Fruit fly (Drosophila melanogaster): ENCODE data around the gene promL.

promL gene

dm6 chr3L:3134064-3134545 lies 6.6 kb upstream of the promL start (continued):
- TF ChIP-seq B-H2 (GFP tag; optimal IDR thresholded peaks at IDR 0.05) (peak; percentile 30), pho (GFP tag; optimal IDR thresholded peaks at IDR 0.05) (no peak), scrt (GFP tag; optimal IDR thresholded peaks at IDR 0.05) (peak; percentile 38), CG9609 (GFP tag; optimal IDR thresholded peaks at IDR 0.05) (no peak), CG6854 (GFP tag; optimal IDR thresholded peaks at IDR 0.05) (no peak), MTF-1 (GFP tag; optimal IDR thresholded peaks at IDR 0.05; ENCODE audit: borderline replicate concordance) (peak; percentile 28), lov (optimal IDR thresholded peaks at IDR 0.05) (no peak), lov (GFP tag; IDR thresholded peaks at IDR 0.05) (no peak), CG6689 (GFP tag; IDR thresholded peaks at IDR 0.05) (no peak), CG4707 (GFP tag; optimal IDR thresholded peaks at IDR 0.05) (no peak), ab (GFP tag; optimal IDR thresholded peaks at IDR 0.05) (no peak), Med (GFP tag) (peak; percentile 87), Atf-2 (GFP tag; optimal IDR thresholded peaks at IDR 0.05) (no peak), CG15514 (GFP tag; optimal IDR thresholded peaks at IDR 0.05) (peak; percentile 30), CG15269 (tag; optimal IDR thresholded peaks at IDR 0.05) (peak; percentile 63), CG6791 (GFP tag; IDR thresholded peaks at IDR 0.05; ENCODE audit: partially characterized antibody) (no peak), CG4424 (GFP tag; optimal IDR thresholded peaks at IDR 0.05) (no peak), Meics (GFP tag; optimal IDR thresholded peaks at IDR 0.05) (peak; percentile 58), otp (GFP tag; IDR thresholded peaks at IDR 0.05) (peak; percentile 15; the same call in 1 of the 3 replicates), CG7987 (GFP tag; optimal IDR thresholded peaks at IDR 0.05) (peak; percentile 32), sima (GFP tag; optimal IDR thresholded peaks at IDR 0.05) (no peak), CG12942 (GFP tag; optimal IDR thresholded peaks at IDR 0.05) (no peak), CG7963 (GFP tag; IDR thresholded peaks at IDR 0.05; ENCODE audit: partially characterized antibody) (no peak), CG3163 (GFP tag; optimal IDR thresholded peaks at IDR 0.05) (peak; percentile 26), CG18262 (tag; optimal IDR thresholded peaks at IDR 0.05) (peak; percentile 15), HLH3B (GFP tag; IDR thresholded peaks at IDR 0.05) (no peak), cwo (GFP tag; optimal IDR thresholded peaks at IDR 0.05) (peak; percentile 20), Spps (tag; optimal IDR thresholded peaks at IDR 0.05) (no peak), Nf-YA (GFP tag; IDR thresholded peaks at IDR 0.05) (no peak), twi (tag; optimal IDR thresholded peaks at IDR 0.05) (no peak), CG12071 (GFP tag; optimal IDR thresholded peaks at IDR 0.05) (peak; percentile 26), CG8089 (GFP tag; optimal IDR thresholded peaks at IDR 0.05) (no peak), CG11456 (GFP tag; IDR thresholded peaks at IDR 0.05) (0 out of 3 replicates have a peak, but pooled peaks have one; percentile 7), Tbp (GFP tag; optimal IDR thresholded peaks at IDR 0.05) (no peak), nerfin-2 (GFP tag; IDR thresholded peaks at IDR 0.05; ENCODE audit: partially characterized antibody) (no peak), z (GFP tag; IDR thresholded peaks at IDR 0.05) (0 out of 3 replicates have a peak, but pooled peaks have one; percentile 51), CG18619 (GFP tag; optimal IDR thresholded peaks at IDR 0.05) (peak; percentile 19), slbo (GFP tag; IDR thresholded peaks at IDR 0.05) (0 out of 2 replicates have a peak, but pooled peaks have one; percentile 4), CG16813 (GFP tag; IDR thresholded peaks at IDR 0.05; ENCODE audit: partially characterized antibody) (no peak), Hr78 (GFP tag; optimal IDR thresholded peaks at IDR 0.05) (no peak), CG17802 (tag; optimal IDR thresholded peaks at IDR 0.05) (no peak), PHDP (tag; optimal IDR thresholded peaks at IDR 0.05) (peak; percentile 14), ind (GFP tag; optimal IDR thresholded peaks at IDR 0.05) (no peak), amos (GFP tag; IDR thresholded peaks at IDR 0.05; ENCODE audit: partially characterized antibody) (peak; percentile 32; the same call in 1 of the 2 replicates), CG7372 (GFP tag; IDR thresholded peaks at IDR 0.05) (no peak), sim (GFP tag; IDR thresholded peaks at IDR 0.05) (no peak), D19B (GFP tag; optimal IDR thresholded peaks at IDR 0.05) (peak; percentile 93), CG1233 (GFP tag; optimal IDR thresholded peaks at IDR 0.05) (no peak), nom (GFP tag; optimal IDR thresholded peaks at IDR 0.05) (peak; percentile 1), grau (tag; optimal IDR thresholded peaks at IDR 0.05) (peak; percentile 35)
